Worm (Caenorhabditis elegans): ENCODE measurements around the gene K02D10.1.

Gene K02D10.1

ce11 chrIII:8795595-8796141 is 26.3 kb downstream of the K02D10.1 start (continued):
- peak; percentile 37 for TF ChIP-seq B0035.1 (tag; optimal IDR thresholded peaks at IDR 0.05)
- no peak for TF ChIP-seq nhr-120 (GFP tag; IDR thresholded peaks at IDR 0.05)
- TF ChIP-seq lsy-27 (tag; optimal IDR thresholded peaks at IDR 0.05; ENCODE audit: borderline replicate concordance, insufficient read depth) = no peak
- peak; percentile 0 for TF ChIP-seq lsl-1 (GFP tag; optimal IDR thresholded peaks at IDR 0.05)
- no peak for TF ChIP-seq zim-3 (tag; optimal IDR thresholded peaks at IDR 0.05)
- peak; percentile 96 for TF ChIP-seq K12H6.12 (tag; optimal IDR thresholded peaks at IDR 0.05)
- TF ChIP-seq ama-1 (optimal IDR thresholded peaks at IDR 0.05) = no peak
- no peak for TF ChIP-seq ama-1 (GFP tag; optimal IDR thresholded peaks at IDR 0.05)
- TF ChIP-seq F33H1.4 (GFP tag; IDR thresholded peaks at IDR 0.05) = no peak
- no peak for TF ChIP-seq sdz-38 (tag; optimal IDR thresholded peaks at IDR 0.05)
- no peak for TF ChIP-seq T26A5.8 (tag; optimal IDR thresholded peaks at IDR 0.05)
- TF ChIP-seq hlh-12 (tag; optimal IDR thresholded peaks at IDR 0.05) = no peak
- no peak for TF ChIP-seq ceh-91 (GFP tag; IDR thresholded peaks at IDR 0.05)
- peak; percentile 81 for TF ChIP-seq nhr-80 (tag; optimal IDR thresholded peaks at IDR 0.05)
- no peak for TF ChIP-seq aptf-3 (GFP tag; IDR thresholded peaks at IDR 0.05)
- TF ChIP-seq atf-7 (tag; optimal IDR thresholded peaks at IDR 0.05) = peak; percentile 86
- peak; percentile 74 for TF ChIP-seq repo-1 (tag; optimal IDR thresholded peaks at IDR 0.05)
- TF ChIP-seq C06A6.2 (GFP tag; conservative IDR thresholded peaks at IDR 0.05) = peak; percentile 89
- TF ChIP-seq hmg-1.2 (GFP tag; IDR thresholded peaks at IDR 0.05) = peak; percentile 97
- TF ChIP-seq madf-3 (GFP tag; IDR thresholded peaks at IDR 0.05) = no peak
- TF ChIP-seq snpc-1.3 (tag; optimal IDR thresholded peaks at IDR 0.05; ENCODE audit: insufficient read depth) = peak; percentile 49
- TF ChIP-seq Y95B8A.8 (GFP tag; IDR thresholded peaks at IDR 0.05) = 0 out of 2 replicates have a peak, but pooled peaks have one; percentile 34
- peak; percentile 93 for TF ChIP-seq ceh-27 (GFP tag; optimal IDR thresholded peaks at IDR 0.05)
- no peak for TF ChIP-seq ceh-40 (GFP tag; IDR thresholded peaks at IDR 0.05)
- peak; percentile 91 for TF ChIP-seq K11D2.4 (GFP tag; IDR thresholded peaks at IDR 0.05)
- peak; percentile 38 for TF ChIP-seq D2030.7 (GFP tag; IDR thresholded peaks at IDR 0.05)
- TF ChIP-seq snpc-1.1 (tag; optimal IDR thresholded peaks at IDR 0.05; ENCODE audit: insufficient read depth) = no peak
- peak; percentile 87 for TF ChIP-seq snpc-4 (GFP tag; optimal IDR thresholded peaks at IDR 0.05)
- TF ChIP-seq snpc-4 (tag; optimal IDR thresholded peaks at IDR 0.05) = peak; percentile 89 to 91 (median 90)
- peak; percentile 89 for TF ChIP-seq nfyb-1 (GFP tag; IDR thresholded peaks at IDR 0.05)
- peak; percentile 71; the same call in 1 of the 2 replicates for TF ChIP-seq lin-26 (GFP tag; IDR thresholded peaks at IDR 0.05)
- peak; percentile 43 for TF ChIP-seq ztf-22 (GFP tag; optimal IDR thresholded peaks at IDR 0.05)
- TF ChIP-seq rec-8 (tag; optimal IDR thresholded peaks at IDR 0.05) = peak in 1 of 2 experiments; percentile 5
- TF ChIP-seq ztf-3 (GFP tag; optimal IDR thresholded peaks at IDR 0.05) = peak; percentile 52

- TF ChIP-seq T26A5.8 (tag; optimal IDR thresholded peaks at IDR 0.05) = no peak
- no peak for TF ChIP-seq ztf-18 (tag; optimal IDR thresholded peaks at IDR 0.05)
- no peak for TF ChIP-seq nfya-1 (tag; optimal IDR thresholded peaks at IDR 0.05; ENCODE audit: borderline replicate concordance, insufficient read depth)
- peak; percentile 67; the same call in 1 of the 2 replicates for TF ChIP-seq egl-44 (GFP tag; IDR thresholded peaks at IDR 0.05)
- TF ChIP-seq lin-40 (tag; optimal IDR thresholded peaks at IDR 0.05) = peak; percentile 91
- no peak for TF ChIP-seq ceh-100 (GFP tag; IDR thresholded peaks at IDR 0.05)
- peak; percentile 55 for TF ChIP-seq cebp-1 (GFP tag; IDR thresholded peaks at IDR 0.05)
- peak; percentile 81 for TF ChIP-seq cebp-1 (tag; optimal IDR thresholded peaks at IDR 0.05)
- TF ChIP-seq madf-10 (tag; optimal IDR thresholded peaks at IDR 0.05) = peak; percentile 82
- TF ChIP-seq let-607 (tag; optimal IDR thresholded peaks at IDR 0.05) = peak; percentile 9 to 78
- 0 out of 2 replicates have a peak, but pooled peaks have one; percentile 6 for TF ChIP-seq F33H1.4 (GFP tag; IDR thresholded peaks at IDR 0.05)
- TF ChIP-seq F39B2.1 (GFP tag; IDR thresholded peaks at IDR 0.05) = no peak
- no peak for TF ChIP-seq akir-1 (GFP tag; optimal IDR thresholded peaks at IDR 0.05)
- TF ChIP-seq madf-6 (GFP tag; IDR thresholded peaks at IDR 0.05) = no peak
- no peak for TF ChIP-seq zim-3 (tag; optimal IDR thresholded peaks at IDR 0.05)
- no peak for TF ChIP-seq snpc-1.1 (tag; optimal IDR thresholded peaks at IDR 0.05; ENCODE audit: insufficient read depth)
- no peak for TF ChIP-seq sptf-2 (GFP tag; optimal IDR thresholded peaks at IDR 0.05)
- TF ChIP-seq mes-4 (tag; optimal IDR thresholded peaks at IDR 0.05) = no peak
- TF ChIP-seq K11D2.4 (GFP tag; IDR thresholded peaks at IDR 0.05) = peak; percentile 74
Observed at ce11 chrIII:8797211-8797733, 27.9 kb downstream of the K02D10.1 start.

Measured in whole organism, young adult.